Fruit fly (Drosophila melanogaster) whole organism, embryonic: ENCODE results near the gene Piezo.

Experiments
- Antp ChIP-seq: fragments of 200-800 bp; sonication (Bioruptor generic); optimal IDR thresholded peaks from 3 replicates; lab custom pipeline; 2016; ENCODE audit warnings: missing biosample characterization, missing genetic modification characterization
- C15 ChIP-seq: fragments of 200-800 bp; sonication (Bioruptor generic); IDR thresholded peaks from 3 replicates; pipeline ENCODE4 v1.3.6; 2022; ENCODE audit warnings: missing biosample characterization, missing genetic modification characterization
- CG10543 ChIP-seq: fragments of 200-800 bp; sonication (Bioruptor generic); optimal IDR thresholded peaks from 3 replicates; lab custom pipeline; 2017; ENCODE audit warnings: missing biosample characterization, mild to moderate bottlenecking, missing genetic modification characterization, moderate library complexity
- CG12299 ChIP-seq: fragments of 200-800 bp; sonication (Bioruptor generic); optimal IDR thresholded peaks from 2 replicates; lab custom pipeline; 2018; ENCODE audit warnings: missing biosample characterization, mild to moderate bottlenecking, missing genetic modification characterization
- CG12659 ChIP-seq: fragments of 200-800 bp; sonication (Bioruptor generic); optimal IDR thresholded peaks from 3 replicates; lab custom pipeline; 2017; ENCODE audit warnings: mild to moderate bottlenecking, missing biosample characterization, missing genetic modification reagents, missing genetic modification characterization
- CG13287 ChIP-seq: fragments of 200-800 bp; sonication (Bioruptor generic); IDR thresholded peaks from 2 replicates; pipeline ENCODE4 v1.3.6; 2022; ENCODE audit warnings: missing biosample characterization, missing genetic modification characterization; ENCODE audit not compliant: partially characterized antibody
- CG18619 ChIP-seq: fragments of 200-800 bp; sonication (Bioruptor generic); optimal IDR thresholded peaks from 3 replicates; lab custom pipeline; 2017; ENCODE audit warnings: missing biosample characterization, mild to moderate bottlenecking, missing genetic modification characterization
- CG2116 ChIP-seq: fragments of 200-800 bp; sonication (Bioruptor generic); optimal IDR thresholded peaks from 3 replicates; lab custom pipeline; 2018; ENCODE audit warnings: missing biosample characterization, mild to moderate bottlenecking, missing genetic modification characterization
- CG2120 ChIP-seq: fragments of 200-800 bp; sonication (Bioruptor generic); optimal IDR thresholded peaks from 3 replicates; lab custom pipeline; 2016; ENCODE audit warnings: missing biosample characterization, missing genetic modification characterization
- CG2889 ChIP-seq: fragments of 200-800 bp; sonication (Bioruptor generic); IDR thresholded peaks from 3 replicates; pipeline ENCODE4 v1.3.6; 2022; ENCODE audit warnings: missing biosample characterization, missing genetic modification characterization
- CG31224 ChIP-seq: fragments of 200-800 bp; sonication (Bioruptor generic); IDR thresholded peaks from 2 replicates; pipeline ENCODE4 v1.3.6; 2022; ENCODE audit warnings: missing biosample characterization, missing genetic modification characterization
- CG31441 ChIP-seq: fragments of 200-800 bp; sonication (Bioruptor generic); IDR thresholded peaks from 2 replicates; pipeline ENCODE4 v1.3.6; 2022; ENCODE audit warnings: missing biosample characterization, missing genetic modification characterization
- CG6654 ChIP-seq: fragments of 200-800 bp; sonication (Bioruptor generic); optimal IDR thresholded peaks from 2 replicates; lab custom pipeline; 2017; ENCODE audit warnings: missing biosample characterization, mild to moderate bottlenecking, missing genetic modification characterization
- CG6854 ChIP-seq: fragments of 200-800 bp; sonication (Bioruptor generic); optimal IDR thresholded peaks from 3 replicates; lab custom pipeline; 2017; ENCODE audit warnings: missing biosample characterization, mild to moderate bottlenecking, missing genetic modification characterization
- CG7271 ChIP-seq: fragments of 200-800 bp; sonication (Bioruptor generic); optimal IDR thresholded peaks from 2 replicates; lab custom pipeline; 2018; ENCODE audit warnings: missing biosample characterization, mild to moderate bottlenecking, missing genetic modification characterization, moderate library complexity
- CG7928 ChIP-seq: fragments of 200-800 bp; sonication (Bioruptor generic); optimal IDR thresholded peaks from 2 replicates; lab custom pipeline; 2017; ENCODE audit warnings: missing biosample characterization, mild to moderate bottlenecking, missing genetic modification characterization
- Camta ChIP-seq: fragments of 200-800 bp; sonication (Bioruptor generic); optimal IDR thresholded peaks from 2 replicates; lab custom pipeline; 2016; ENCODE audit warnings: missing biosample characterization, missing genetic modification characterization
- Doc2 ChIP-seq: fragments of 200-800 bp; sonication (Bioruptor generic); IDR thresholded peaks from 2 replicates; pipeline ENCODE4 v1.3.6; 2022; ENCODE audit warnings: missing biosample characterization, missing genetic modification characterization
- Drgx ChIP-seq: fragments of 200-800 bp; sonication (Bioruptor generic); IDR thresholded peaks from 2 replicates; pipeline ENCODE4 v1.3.6; 2022; ENCODE audit warnings: missing biosample characterization, missing genetic modification characterization
- Elba2 ChIP-seq: fragments of 200-800 bp; sonication (Bioruptor generic); optimal IDR thresholded peaks from 3 replicates; lab custom pipeline; 2016; ENCODE audit warnings: missing biosample characterization, missing genetic modification characterization
- Ets65A ChIP-seq: fragments of 200-800 bp; sonication (Bioruptor generic); peaks from one replicate; lab custom pipeline; 2016; ENCODE audit warnings: missing biosample characterization, missing genetic modification characterization
- Gug ChIP-seq: fragments of 200-800 bp; sonication (Bioruptor generic); IDR thresholded peaks from 4 replicates; pipeline ENCODE4 v1.3.6; 2022; ENCODE audit warnings: missing biosample characterization, missing genetic modification characterization
- Jarid2 ChIP-seq: fragments of 200-800 bp; sonication (Bioruptor generic); optimal IDR thresholded peaks from 3 replicates; lab custom pipeline; 2017; ENCODE audit warnings: mild to moderate bottlenecking, missing biosample characterization, missing genetic modification reagents, missing genetic modification characterization
- Kr ChIP-seq: fragments of 200-800 bp; sonication (Bioruptor generic); optimal IDR thresholded peaks from 2 replicates; lab custom pipeline; 2017; ENCODE audit warnings: missing biosample characterization, mild to moderate bottlenecking, missing genetic modification characterization
- Med ChIP-seq: fragments of 200-800 bp; sonication (Bioruptor generic); peaks from one replicate; lab custom pipeline; 2016; ENCODE audit warnings: missing biosample characterization, missing genetic modification characterization, mild to moderate bottlenecking, inconsistent platforms, moderate library complexity
- NK7.1 ChIP-seq: fragments of 200-800 bp; sonication (Bioruptor generic); optimal IDR thresholded peaks from 3 replicates; lab custom pipeline; 2016; ENCODE audit warnings: missing biosample characterization, missing genetic modification characterization
- Poxn ChIP-seq: fragments of 200-800 bp; sonication (Bioruptor generic); IDR thresholded peaks from 2 replicates; pipeline ENCODE4 v1.3.6; 2022; ENCODE audit warnings: missing biosample characterization, missing genetic modification characterization
- Scr ChIP-seq: fragments of 200-800 bp; sonication (Bioruptor generic); IDR thresholded peaks from 2 replicates; pipeline ENCODE4 v1.3.6; 2022; ENCODE audit warnings: missing biosample characterization, missing genetic modification characterization; ENCODE audit not compliant: partially characterized antibody
- Sry-δ ChIP-seq: fragments of 200-800 bp; sonication (Bioruptor generic); optimal IDR thresholded peaks from 2 replicates; lab custom pipeline; 2016; ENCODE audit warnings: missing biosample characterization, missing genetic modification characterization
- Trl ChIP-seq, 3 experiments: fragments of >200 bp in 2 of 3; fragments of 200-800 bp in 1 of 3; sonication (Bioruptor generic) in 1 of 3; optimal IDR thresholded peaks; 2 replicates in 1 of 3; 3 replicates in 2 of 3; lab custom pipeline; 2016 to 2017; ENCODE audit warnings: missing biosample characterization in 1 of 3, missing genetic modification characterization in 1 of 3
- Xrp1 ChIP-seq: fragments of 200-800 bp; sonication (Bioruptor generic); IDR thresholded peaks from 2 replicates; pipeline ENCODE4 v1.3.6; 2022; ENCODE audit warnings: missing biosample characterization, missing genetic modification characterization
- ac ChIP-seq: fragments of 200-800 bp; sonication (Bioruptor generic); optimal IDR thresholded peaks from 3 replicates; lab custom pipeline; 2017; ENCODE audit warnings: missing biosample characterization, mild to moderate bottlenecking, missing genetic modification characterization
- bigmax ChIP-seq: fragments of 200-800 bp; sonication (Bioruptor generic); optimal IDR thresholded peaks from 2 replicates; lab custom pipeline; 2018; ENCODE audit warnings: missing biosample characterization, mild to moderate bottlenecking, missing genetic modification characterization
- dan ChIP-seq: fragments of 200-800 bp; sonication (Bioruptor generic); IDR thresholded peaks from 2 replicates; pipeline ENCODE4 v1.3.6; 2022; ENCODE audit warnings: missing biosample characterization, missing genetic modification characterization
- disco-r ChIP-seq: fragments of 200-800 bp; sonication (Bioruptor generic); optimal IDR thresholded peaks from 2 replicates; lab custom pipeline; 2016; ENCODE audit warnings: missing biosample characterization, missing genetic modification characterization
- ewg ChIP-seq: fragments of 200-800 bp; sonication (Bioruptor generic); optimal IDR thresholded peaks from 3 replicates; lab custom pipeline; 2017; ENCODE audit warnings: mild to moderate bottlenecking, missing biosample characterization, missing genetic modification reagents, missing genetic modification characterization
- exex ChIP-seq: fragments of 200-800 bp; sonication (Bioruptor generic); optimal IDR thresholded peaks from 4 replicates; lab custom pipeline; 2018; ENCODE audit warnings: missing biosample characterization, mild to moderate bottlenecking, missing genetic modification characterization, moderate library complexity
- lola ChIP-seq, 3 experiments: fragments of >200 bp in 2 of 3; fragments of 200-800 bp in 1 of 3; sonication (Bioruptor generic) in 1 of 3; optimal IDR thresholded peaks; 2 replicates each; lab custom pipeline; 2017 to 2019; ENCODE audit warnings: missing biosample characterization in 3 of 3, missing genetic modification characterization in 3 of 3, mild to moderate bottlenecking in 1 of 3, moderate library complexity in 1 of 3
- lov ChIP-seq, 2 experiments: fragments of 200-800 bp in 1 of 2; fragments of >200 bp in 1 of 2; sonication (Bioruptor generic) in 1 of 2; IDR thresholded peaks in 1 of 2; optimal IDR thresholded peaks in 1 of 2; 2 replicates in 1 of 2; 3 replicates in 1 of 2; pipeline versions ENCODE4 v1.3.6 to Lab custom; 2017 to 2022; ENCODE audit warnings: missing biosample characterization in 1 of 2, missing genetic modification characterization in 1 of 2
- onecut ChIP-seq: fragments of 200-800 bp; sonication (Bioruptor generic); IDR thresholded peaks from 2 replicates; pipeline ENCODE4 v1.3.6; 2022; ENCODE audit warnings: missing biosample characterization, missing genetic modification characterization
- prd ChIP-seq, 3 experiments: fragments of >200 bp in 2 of 3; fragments of 200-800 bp in 1 of 3; sonication (Bioruptor generic) in 1 of 3; optimal IDR thresholded peaks in 2 of 3; IDR thresholded peaks in 1 of 3; 2 replicates in 2 of 3; 3 replicates in 1 of 3; pipeline versions ENCODE4 v1.3.6 to Lab custom; 2017 to 2022; ENCODE audit warnings: missing biosample characterization in 1 of 3, missing genetic modification characterization in 1 of 3
- row ChIP-seq: fragments of 200-800 bp; sonication (Bioruptor generic); IDR thresholded peaks from 3 replicates; pipeline ENCODE4 v1.3.6; 2022; ENCODE audit warnings: missing biosample characterization, missing genetic modification characterization
- run ChIP-seq: fragments of 200-800 bp; sonication (Bioruptor generic); optimal IDR thresholded peaks from 3 replicates; lab custom pipeline; 2018; ENCODE audit warnings: missing biosample characterization, mild to moderate bottlenecking, missing genetic modification characterization
- sens ChIP-seq: fragments of 200-800 bp; sonication (Bioruptor generic); peaks from one replicate; lab custom pipeline; 2016; ENCODE audit warnings: missing biosample characterization, missing genetic modification characterization
- seq ChIP-seq: fragments of 200-800 bp; sonication (Bioruptor generic); IDR thresholded peaks from 2 replicates; pipeline ENCODE4 v1.3.6; 2022; ENCODE audit warnings: missing biosample characterization, missing genetic modification characterization
- sna ChIP-seq: fragments of 200-800 bp; sonication (Bioruptor generic); IDR thresholded peaks from 2 replicates; pipeline ENCODE4 v1.3.6; 2022; ENCODE audit warnings: missing biosample characterization, missing genetic modification characterization; ENCODE audit not compliant: partially characterized antibody
- sug ChIP-seq: fragments of 200-800 bp; optimal IDR thresholded peaks from 2 replicates; lab custom pipeline; 2019; ENCODE audit warnings: missing biosample characterization, mild to moderate bottlenecking, missing genetic modification characterization, moderate library complexity
- wek ChIP-seq: fragments of 200-800 bp; sonication (Bioruptor generic); optimal IDR thresholded peaks from 3 replicates; lab custom pipeline; 2018; ENCODE audit warnings: missing biosample characterization, mild to moderate bottlenecking, missing genetic modification characterization, moderate library complexity
- zfh1 ChIP-seq: fragments of 200-800 bp; sonication (Bioruptor generic); IDR thresholded peaks from 3 replicates; pipeline ENCODE4 v1.3.6; 2022; ENCODE audit warnings: missing biosample characterization, missing genetic modification characterization

The Piezo gene

DNA sequence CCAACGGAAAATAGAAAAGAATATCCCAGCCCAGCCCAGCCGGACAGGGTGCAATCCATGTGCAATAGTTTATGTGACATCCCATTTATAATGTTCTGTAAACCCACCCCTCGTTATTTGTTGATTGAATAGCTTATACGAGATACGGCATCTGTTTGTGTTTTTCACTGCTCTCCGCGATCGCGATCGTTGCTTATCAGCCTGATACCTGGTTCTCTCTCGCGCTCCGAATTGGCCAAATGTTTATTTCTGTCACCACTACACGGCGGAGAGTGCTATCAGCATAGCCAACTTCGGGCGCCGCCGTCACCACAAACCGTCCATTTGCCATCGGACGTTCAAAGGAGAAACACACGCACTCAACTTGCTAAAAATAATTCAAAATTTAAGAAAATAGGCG lies 51.1 kb downstream of the Piezo start, which contains the start of gene CG8353 (continued):
- no peak for TF ChIP-seq bigmax (GFP tag; lab: Kevin White, UChicago)
- peak; percentile 52 for TF ChIP-seq exex (tag; lab: Kevin White, UChicago)
- no peak for TF ChIP-seq CG31224
- 0 out of 3 replicates have a peak, but pooled peaks have one; percentile 6 for TF ChIP-seq row
- no peak for TF ChIP-seq CG6654 (GFP tag; lab: Kevin White, UChicago)
- TF ChIP-seq disco-r (GFP tag; lab: Kevin White, UChicago) = no peak
- no peak for TF ChIP-seq Camta (GFP tag; lab: Kevin White, UChicago)
- no peak for TF ChIP-seq dan (GFP tag; lab: Robert Waterston, UW)
- TF ChIP-seq Kr (GFP tag; lab: Kevin White, UChicago) = no peak
- no peak for TF ChIP-seq C15 (GFP tag; lab: Robert Waterston, UW)
- 0 out of 2 replicates have a peak, but pooled peaks have one; percentile 30 for TF ChIP-seq seq (GFP tag; lab: Robert Waterston, UW)
- TF ChIP-seq CG12659 (GFP tag; lab: Kevin White, UChicago) = no peak
- no peak for TF ChIP-seq sna (GFP tag; lab: Robert Waterston, UW)
- TF ChIP-seq CG18619 (GFP tag; lab: Kevin White, UChicago) = no peak
- no peak for TF ChIP-seq CG7271
- TF ChIP-seq CG31441 (GFP tag; lab: Robert Waterston, UW) = no peak
- TF ChIP-seq Trl (optimal IDR thresholded peaks at IDR 0.05; lab: Kevin White, UChicago) = peak in 1 of 2 experiments; percentile 62
- no peak for TF ChIP-seq Trl (GFP tag; optimal IDR thresholded peaks at IDR 0.05; lab: Kevin White, UChicago)
- no peak for TF ChIP-seq run
- no peak for TF ChIP-seq Xrp1 (GFP tag; lab: Robert Waterston, UW)
- TF ChIP-seq prd (optimal IDR thresholded peaks at IDR 0.05; lab: Kevin White, UChicago) = no peak
- TF ChIP-seq prd (GFP tag; IDR thresholded peaks at IDR 0.05; lab: Robert Waterston, UW) = no peak
- no peak for TF ChIP-seq CG2889 (GFP tag; lab: Robert Waterston, UW)
- no peak for TF ChIP-seq lov (optimal IDR thresholded peaks at IDR 0.05; lab: Kevin White, UChicago)
- TF ChIP-seq lov (GFP tag; IDR thresholded peaks at IDR 0.05; lab: Robert Waterston, UW) = no peak
- peak; percentile 32 for TF ChIP-seq sug (tag; lab: Kevin White, UChicago)
- TF ChIP-seq Elba2 (GFP tag; lab: Kevin White, UChicago) = no peak
- TF ChIP-seq Doc2 = no peak
- TF ChIP-seq Scr (GFP tag; lab: Robert Waterston, UW) = no peak
- TF ChIP-seq lola (GFP tag; optimal IDR thresholded peaks at IDR 0.05; lab: Kevin White, UChicago) = no peak
- TF ChIP-seq wek (GFP tag; lab: Kevin White, UChicago) = peak; percentile 71
- peak; percentile 50 for TF ChIP-seq Med
- no peak for TF ChIP-seq CG2116
- TF ChIP-seq CG10543 (GFP tag; lab: Kevin White, UChicago) = peak; percentile 30
- TF ChIP-seq CG13287 (GFP tag; lab: Robert Waterston, UW) = 0 out of 2 replicates have a peak, but pooled peaks have one; percentile 20
- peak; percentile 1 for TF ChIP-seq Sry-δ
- TF ChIP-seq zfh1 (GFP tag; lab: Robert Waterston, UW) = 0 out of 3 replicates have a peak, but pooled peaks have one; percentile 50
- TF ChIP-seq CG6854 = peak; percentile 27
- TF ChIP-seq sens (GFP tag; lab: Kevin White, UChicago) = no peak
- no peak for TF ChIP-seq ac (GFP tag; lab: Kevin White, UChicago)
- no peak for TF ChIP-seq NK7.1
- no peak for TF ChIP-seq Gug (GFP tag; lab: Robert Waterston, UW)
- TF ChIP-seq onecut (GFP tag; lab: Robert Waterston, UW) = no peak
- no peak for TF ChIP-seq CG7928 (GFP tag; lab: Kevin White, UChicago)
- no peak for TF ChIP-seq Antp
- no peak for TF ChIP-seq ewg (GFP tag; lab: Kevin White, UChicago)
- peak; percentile 14 for TF ChIP-seq Ets65A (GFP tag; lab: Kevin White, UChicago)
- no peak for TF ChIP-seq CG12299
- peak; percentile 12 for TF ChIP-seq CG2120
- TF ChIP-seq Poxn (GFP tag; lab: Robert Waterston, UW) = no peak
- peak; percentile 29 for TF ChIP-seq Jarid2 (GFP tag; lab: Kevin White, UChicago)
- peak; percentile 15; the same call in 1 of the 2 replicates for TF ChIP-seq Drgx (GFP tag; lab: Robert Waterston, UW)
- TF ChIP-seq, all 482 proteins: peak for 25
